Worm (Caenorhabditis elegans) whole organism, late embryonic: ENCODE results near the gene mmab-1.

Experiments used
- F13H6.1 ChIP-seq: sonication (generic microtip); optimal IDR thresholded peaks from 2 replicates; lab custom pipeline; 2016; ENCODE audit warnings: missing genetic modification characterization, missing compliant biosample characterization
- K02D7.2 ChIP-seq: sonication (generic microtip); optimal IDR thresholded peaks from 2 replicates; lab custom pipeline; 2017; ENCODE audit warnings: mild to moderate bottlenecking, missing genetic modification characterization, missing compliant biosample characterization
- K09A11.1 ChIP-seq: sonication (generic microtip); optimal IDR thresholded peaks from 2 replicates; lab custom pipeline; 2017; ENCODE audit warnings: antibody characterized with exemption, mild to moderate bottlenecking, missing genetic modification characterization, missing compliant biosample characterization; ENCODE audit not compliant: insufficient read depth
- Y22D7AL.16 ChIP-seq: sonication (generic microtip); optimal IDR thresholded peaks from 2 replicates; lab custom pipeline; 2016; ENCODE audit warnings: missing genetic modification characterization, missing compliant biosample characterization
- ahr-1 ChIP-seq: sonication (generic microtip); optimal IDR thresholded peaks from 2 replicates; lab custom pipeline; 2016; ENCODE audit warnings: missing genetic modification characterization, missing compliant biosample characterization
- ceh-14 ChIP-seq: sonication (generic microtip); optimal IDR thresholded peaks from 2 replicates; lab custom pipeline; 2016; ENCODE audit warnings: missing genotype, missing genetic modification characterization, missing compliant biosample characterization
- ceh-19 ChIP-seq: fragments of 200-800 bp; sonication (Bioruptor generic); optimal IDR thresholded peaks from 2 replicates; lab custom pipeline; 2018; ENCODE audit warnings: mild to moderate bottlenecking, missing genetic modification characterization, missing compliant biosample characterization
- ceh-2 ChIP-seq: sonication (generic microtip); optimal IDR thresholded peaks from 2 replicates; lab custom pipeline; 2016; ENCODE audit warnings: missing genotype, missing genetic modification characterization, missing compliant biosample characterization
- ceh-30 ChIP-seq: fragments of 150-350 bp; optimal IDR thresholded peaks from 2 replicates; lab custom pipeline; 2014; ENCODE audit warnings: missing biosample characterization, missing genetic modification characterization
- ceh-31 ChIP-seq: sonication (generic microtip); optimal IDR thresholded peaks from 2 replicates; lab custom pipeline; 2016; ENCODE audit warnings: missing genetic modification characterization, missing compliant biosample characterization
- ceh-34 ChIP-seq: sonication (generic microtip); optimal IDR thresholded peaks from 2 replicates; lab custom pipeline; 2016; ENCODE audit warnings: mild to moderate bottlenecking, missing genetic modification characterization, missing compliant biosample characterization
- ceh-45 ChIP-seq: fragments of 200-800 bp; sonication (Bioruptor generic); IDR thresholded peaks from 2 replicates; pipeline ENCODE4 v1.3.6; 2022; ENCODE audit warnings: missing genetic modification reagents, missing genetic modification characterization, missing compliant biosample characterization
- ceh-48 ChIP-seq: sonication (generic microtip); optimal IDR thresholded peaks from 2 replicates; lab custom pipeline; 2016; ENCODE audit warnings: missing genetic modification characterization, inconsistent platforms, missing compliant biosample characterization
- ceh-6 ChIP-seq: fragments of 200-800 bp; sonication (Bioruptor generic); optimal IDR thresholded peaks from 2 replicates; lab custom pipeline; 2018; ENCODE audit warnings: mild to moderate bottlenecking, missing genetic modification characterization, missing compliant biosample characterization
- ceh-9 ChIP-seq: sonication (generic microtip); optimal IDR thresholded peaks from 2 replicates; lab custom pipeline; 2016; ENCODE audit warnings: mild to moderate bottlenecking, missing genetic modification characterization, inconsistent platforms, missing compliant biosample characterization
- dve-1 ChIP-seq: sonication (generic microtip); optimal IDR thresholded peaks from 2 replicates; lab custom pipeline; 2017; ENCODE audit warnings: antibody characterized with exemption, mild to moderate bottlenecking, missing genetic modification characterization, missing compliant biosample characterization
- elt-2 ChIP-seq: sonication (generic microtip); optimal IDR thresholded peaks from 2 replicates; lab custom pipeline; 2016; ENCODE audit warnings: missing genetic modification reagents, missing genetic modification characterization, missing compliant biosample characterization
- ets-4 ChIP-seq: sonication (generic microtip); optimal IDR thresholded peaks from 2 replicates; lab custom pipeline; 2016; ENCODE audit warnings: missing genetic modification characterization, missing compliant biosample characterization
- eyg-1 ChIP-seq: sonication (generic microtip); optimal IDR thresholded peaks from 2 replicates; lab custom pipeline; 2016; ENCODE audit warnings: missing genotype, missing genetic modification characterization, missing compliant biosample characterization
- fkh-6 ChIP-seq: sonication (generic microtip); optimal IDR thresholded peaks from 2 replicates; lab custom pipeline; 2016; ENCODE audit warnings: missing genetic modification characterization, missing compliant biosample characterization
- hlh-30 ChIP-seq: sonication (generic microtip); optimal IDR thresholded peaks from 2 replicates; lab custom pipeline; 2017; ENCODE audit warnings: antibody characterized with exemption, missing genetic modification characterization, missing compliant biosample characterization; ENCODE audit not compliant: insufficient read depth
- hlh-6 ChIP-seq: sonication (generic microtip); optimal IDR thresholded peaks from 2 replicates; lab custom pipeline; 2016; ENCODE audit warnings: missing genotype, missing genetic modification characterization, missing compliant biosample characterization
- lim-6 ChIP-seq: sonication (generic microtip); optimal IDR thresholded peaks from 2 replicates; lab custom pipeline; 2016; ENCODE audit warnings: missing genetic modification characterization, missing compliant biosample characterization
- lin-11 ChIP-seq: fragments of 200-800 bp; sonication (Bioruptor generic); optimal IDR thresholded peaks from 2 replicates; lab custom pipeline; 2018; ENCODE audit warnings: mild to moderate bottlenecking, missing genetic modification characterization, missing compliant biosample characterization
- madf-2 ChIP-seq: sonication (generic microtip); optimal IDR thresholded peaks from 2 replicates; lab custom pipeline; 2017; ENCODE audit warnings: missing genetic modification characterization, missing compliant biosample characterization
- nhr-11 ChIP-seq: fragments of 150-350 bp; optimal IDR thresholded peaks from 2 replicates; lab custom pipeline; 2014; ENCODE audit warnings: missing biosample characterization, missing genetic modification characterization
- npax-4 ChIP-seq: sonication (generic microtip); optimal IDR thresholded peaks from 2 replicates; lab custom pipeline; 2016; ENCODE audit warnings: missing genetic modification characterization, missing compliant biosample characterization
- pha-2 ChIP-seq: sonication (generic microtip); optimal IDR thresholded peaks from 2 replicates; lab custom pipeline; 2017; ENCODE audit warnings: mild to moderate bottlenecking, missing genetic modification characterization, missing compliant biosample characterization
- syd-9 ChIP-seq: sonication (generic microtip); optimal IDR thresholded peaks from 2 replicates; lab custom pipeline; 2016; ENCODE audit warnings: mild to moderate bottlenecking, missing genetic modification characterization, moderate library complexity, missing compliant biosample characterization
- tbx-2 ChIP-seq: sonication (generic microtip); optimal IDR thresholded peaks from 2 replicates; lab custom pipeline; 2016; ENCODE audit warnings: missing genetic modification characterization, missing compliant biosample characterization
- tbx-7 ChIP-seq: sonication (generic microtip); optimal IDR thresholded peaks from 2 replicates; lab custom pipeline; 2016; ENCODE audit warnings: missing genotype, missing genetic modification characterization, missing compliant biosample characterization
- ttx-3 ChIP-seq: sonication (generic microtip); optimal IDR thresholded peaks from 2 replicates; lab custom pipeline; 2016; ENCODE audit warnings: missing genetic modification reagents, missing genetic modification characterization, missing compliant biosample characterization
- unc-42 ChIP-seq: sonication (generic microtip); optimal IDR thresholded peaks from 2 replicates; lab custom pipeline; 2016; ENCODE audit warnings: missing genotype, missing genetic modification characterization, missing compliant biosample characterization
- zip-5 ChIP-seq: sonication (generic microtip); optimal IDR thresholded peaks from 2 replicates; lab custom pipeline; 2016; ENCODE audit warnings: missing genetic modification characterization, missing compliant biosample characterization

Gene mmab-1

ce11 chrIII:4881955-4882354 lies 40.0 kb downstream of the mmab-1 start:
- TF ChIP-seq ceh-9 (tag; lab: Kevin White, UChicago) (no peak), ttx-3 (tag; lab: Kevin White, UChicago) (no peak), lim-6 (tag; lab: Kevin White, UChicago) (no peak), K09A11.1 (no peak), F13H6.1 (no peak), lin-11 (tag; lab: Kevin White, UChicago) (no peak), ceh-6 (GFP tag; lab: Kevin White, UChicago) (no peak), nhr-11 (tag; lab: Kevin White, UChicago) (no peak), pha-2 (tag; lab: Kevin White, UChicago) (no peak), hlh-6 (tag; lab: Kevin White, UChicago) (no peak), ets-4 (tag; lab: Kevin White, UChicago) (no peak), hlh-30 (tag; lab: Kevin White, UChicago) (no peak), ceh-34 (tag; lab: Kevin White, UChicago) (no peak), K02D7.2 (tag; lab: Kevin White, UChicago) (no peak), ceh-2 (tag; lab: Kevin White, UChicago) (no peak), Y22D7AL.16 (tag; lab: Kevin White, UChicago) (no peak), ceh-19 (GFP tag; lab: Kevin White, UChicago) (no peak), tbx-7 (no peak), ahr-1 (tag; lab: Kevin White, UChicago) (no peak), ceh-30 (no peak)
- TF ChIP-seq, all 69 proteins: peak for 0

ce11 chrIII:4879445-4879844 lies 42.5 kb downstream of the mmab-1 start, which contains the start of gene C35D10.1:
Gene C35D10.1 (plus strand): TSS chrIII:4879745.
- no peak for TF ChIP-seq pha-2 (tag; lab: Kevin White, UChicago)
- TF ChIP-seq, all 69 proteins: peak for 0

ce11 chrIII:4878281-4878680 lies 43.6 kb downstream of the mmab-1 start, which contains the start of the genes tost-1 and arx-6:
Gene tost-1 (minus strand): TSS chrIII:4878311.
Gene arx-6 (plus strand): TSS chrIII:4878658.
- TF ChIP-seq unc-42 (tag; lab: Kevin White, UChicago) (peak; percentile 22), ceh-19 (GFP tag; lab: Kevin White, UChicago) (no peak), F13H6.1 (no peak), pha-2 (tag; lab: Kevin White, UChicago) (no peak), ets-4 (tag; lab: Kevin White, UChicago) (no peak), zip-5 (tag; lab: Kevin White, UChicago) (no peak), K02D7.2 (tag; lab: Kevin White, UChicago) (no peak), ceh-45 (GFP tag; lab: Robert Waterston, UW) (no peak), syd-9 (tag; lab: Kevin White, UChicago) (no peak), tbx-2 (tag; lab: Kevin White, UChicago) (no peak), ceh-14 (tag; lab: Kevin White, UChicago) (no peak), eyg-1 (no peak), hlh-6 (tag; lab: Kevin White, UChicago) (no peak), elt-2 (peak; percentile 21), madf-2 (tag; lab: Kevin White, UChicago) (no peak), npax-4 (tag; lab: Kevin White, UChicago) (no peak), fkh-6 (tag; lab: Kevin White, UChicago) (no peak)

- peak; percentile 24 for TF ChIP-seq ceh-31 (tag; lab: Kevin White, UChicago)
- TF ChIP-seq fkh-6 (tag; lab: Kevin White, UChicago): no peak
Measured at ce11 chrIII:4875663-4876062, 46.3 kb downstream of the mmab-1 start.

- TF ChIP-seq F13H6.1 (no peak), dve-1 (tag; lab: Kevin White, UChicago) (no peak), ceh-48 (no peak), unc-42 (tag; lab: Kevin White, UChicago) (no peak)
Measured at ce11 chrIII:4874671-4875070, 47.2 kb downstream of the mmab-1 start, which contains the start of gene C35D10.12. Gene C35D10.12 (minus strand): TSS chrIII:4874771.
